Worm (Caenorhabditis elegans): Measurements from ENCODE around the gene ugt-33.

- TF ChIP-seq aly-1 (tag; optimal IDR thresholded peaks at IDR 0.05) = no peak
- no peak for TF ChIP-seq tbx-37 (GFP tag; conservative IDR thresholded peaks at IDR 0.05)
- no peak for TF ChIP-seq ceh-36 (tag; optimal IDR thresholded peaks at IDR 0.05)
- TF ChIP-seq flt-1 (GFP tag; IDR thresholded peaks at IDR 0.05) = no peak
- no peak for TF ChIP-seq ama-1 (optimal IDR thresholded peaks at IDR 0.05)
Measured at ce11 chrV:10491443-10491842, 1.8 kb upstream of the ugt-33 start, which contains the start of gene aqp-5.

Data from whole organism, early embryonic.